Fruit fly (Drosophila melanogaster) whole organism, pupa: ENCODE measurements around the gene Scm.

ENCODE experiments used
- CG12605 ChIP-seq: fragments of 200-800 bp; sonication (Bioruptor generic); IDR thresholded peaks from 2 replicates; pipeline ENCODE4 v1.3.6; 2022; ENCODE audit warnings: missing biosample characterization, missing genetic modification characterization
- CG15710 ChIP-seq: fragments of 200-800 bp; sonication (Bioruptor generic); optimal IDR thresholded peaks from 2 replicates; lab custom pipeline; 2018; ENCODE audit warnings: missing biosample characterization, mild to moderate bottlenecking, missing genetic modification characterization, moderate library complexity
- CG4496 ChIP-seq: fragments of 200-800 bp; sonication (Bioruptor generic); IDR thresholded peaks from 3 replicates; pipeline ENCODE4 v1.3.6; 2022; ENCODE audit warnings: missing biosample characterization, missing genetic modification characterization
- CG8159 ChIP-seq: fragments of 200-800 bp; sonication (Bioruptor generic); optimal IDR thresholded peaks from 3 replicates; lab custom pipeline; 2018; ENCODE audit warnings: missing biosample characterization, mild to moderate bottlenecking, missing genetic modification characterization, moderate library complexity
- CG8301 ChIP-seq: fragments of 200-800 bp; sonication (Bioruptor generic); optimal IDR thresholded peaks from 2 replicates; lab custom pipeline; 2018; ENCODE audit warnings: missing biosample characterization, mild to moderate bottlenecking, missing genetic modification characterization
- EcR ChIP-seq: fragments of 200-800 bp; sonication (Bioruptor generic); optimal IDR thresholded peaks from 3 replicates; lab custom pipeline; 2019; ENCODE audit warnings: missing biosample characterization, missing genetic modification characterization, mild to moderate bottlenecking, moderate library complexity, missing genetic modification reagents
- Snoo ChIP-seq: fragments of 200-800 bp; sonication (Bioruptor generic); optimal IDR thresholded peaks from 3 replicates; lab custom pipeline; 2017; ENCODE audit warnings: missing biosample characterization, mild to moderate bottlenecking, missing genetic modification characterization, inconsistent platforms

DNA sequence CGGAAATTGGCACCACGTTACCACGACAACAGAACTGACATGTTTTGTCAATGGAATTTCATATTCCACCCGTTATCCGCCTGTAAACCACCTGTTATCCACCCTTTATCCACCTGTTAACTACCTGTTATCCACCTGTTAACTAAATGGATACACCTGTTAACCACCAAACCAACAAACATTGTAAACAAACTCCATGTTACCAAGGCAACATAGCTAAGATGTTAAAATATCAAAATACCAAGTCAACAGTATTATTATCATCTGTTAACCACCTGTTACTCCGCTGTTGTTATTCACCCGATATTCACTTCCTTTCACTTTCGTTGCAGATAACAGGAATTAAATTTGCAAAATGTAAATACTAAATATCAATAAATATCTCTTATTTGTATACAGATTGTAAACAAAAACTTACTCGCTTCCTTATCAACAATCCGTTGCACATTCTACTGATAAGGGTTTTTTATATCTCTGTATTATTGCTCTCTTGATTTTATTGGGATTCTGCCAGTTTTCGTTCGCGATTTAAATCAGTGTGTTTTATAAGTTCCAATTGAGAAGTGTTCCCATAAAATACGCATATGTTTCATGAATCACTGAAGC lies 37.7 kb upstream of the Scm start, which contains the start of gene Nepl12:
- TF ChIP-seq Snoo (no peak), CG15710 (no peak), CG4496 (GFP tag; lab: Robert Waterston, UW) (no peak), CG8301 (tag; lab: Kevin White, UChicago) (no peak), CG8159 (tag; lab: Kevin White, UChicago) (no peak), CG12605 (GFP tag; lab: Robert Waterston, UW) (peak; percentile 41; the same call in 1 of the 2 replicates), EcR (GFP tag; lab: Kevin White, UChicago) (no peak)
